Fruit fly (Drosophila melanogaster) whole organism, embryonic: ENCODE measurements around the gene CG42824.

ENCODE experiments used
- Atf-2 ChIP-seq: fragments of 200-800 bp; sonication (Bioruptor generic); optimal IDR thresholded peaks from 2 replicates; lab custom pipeline; 2016; ENCODE audit warnings: missing biosample characterization, missing genetic modification characterization
- Atf6 ChIP-seq: fragments of 200-800 bp; sonication (Bioruptor generic); IDR thresholded peaks from 2 replicates; pipeline ENCODE4 v1.3.6; 2022; ENCODE audit warnings: missing biosample characterization, missing genetic modification characterization
- CG11504 ChIP-seq: fragments of 200-800 bp; sonication (Bioruptor generic); optimal IDR thresholded peaks from 3 replicates; lab custom pipeline; 2019; ENCODE audit warnings: missing biosample characterization, mild to moderate bottlenecking, missing genetic modification characterization, moderate library complexity
- CG11695 ChIP-seq: fragments of 200-800 bp; sonication (Bioruptor generic); IDR thresholded peaks from 3 replicates; pipeline ENCODE4 v1.3.6; 2022; ENCODE audit warnings: missing biosample characterization, missing genetic modification characterization
- CG12942 ChIP-seq: fragments of 200-800 bp; sonication (Bioruptor generic); optimal IDR thresholded peaks from 3 replicates; lab custom pipeline; 2016; ENCODE audit warnings: missing biosample characterization, missing genetic modification characterization
- CG14014 ChIP-seq: fragments of 200-800 bp; sonication (Bioruptor generic); IDR thresholded peaks from 2 replicates; pipeline ENCODE4 v1.3.6; 2022; ENCODE audit warnings: missing biosample characterization, missing genetic modification characterization
- CG15601 ChIP-seq: fragments of 200-800 bp; sonication (Bioruptor generic); optimal IDR thresholded peaks from 3 replicates; lab custom pipeline; 2019; ENCODE audit warnings: missing biosample characterization, mild to moderate bottlenecking, missing genetic modification characterization, moderate library complexity
- CG1603 ChIP-seq: fragments of 200-800 bp; sonication (Bioruptor generic); optimal IDR thresholded peaks from 2 replicates; lab custom pipeline; 2019; ENCODE audit warnings: missing biosample characterization, mild to moderate bottlenecking, missing genetic modification characterization, moderate library complexity
- CG18476 ChIP-seq: fragments of 200-800 bp; sonication (Bioruptor generic); optimal IDR thresholded peaks from 2 replicates; lab custom pipeline; 2016; ENCODE audit warnings: missing biosample characterization, mild to moderate bottlenecking, missing genetic modification characterization
- CG2116 ChIP-seq: fragments of 200-800 bp; sonication (Bioruptor generic); optimal IDR thresholded peaks from 3 replicates; lab custom pipeline; 2018; ENCODE audit warnings: missing biosample characterization, mild to moderate bottlenecking, missing genetic modification characterization
- CG2678 ChIP-seq: fragments of 200-800 bp; sonication (Bioruptor generic); optimal IDR thresholded peaks from 3 replicates; lab custom pipeline; 2019; ENCODE audit warnings: missing biosample characterization, mild to moderate bottlenecking, missing genetic modification characterization, moderate library complexity
- CG30403 ChIP-seq: fragments of 200-800 bp; sonication (Bioruptor generic); optimal IDR thresholded peaks from 3 replicates; lab custom pipeline; 2016; ENCODE audit warnings: missing biosample characterization, missing genetic modification characterization
- CG33213 ChIP-seq: fragments of 200-800 bp; sonication (Bioruptor generic); optimal IDR thresholded peaks from 3 replicates; lab custom pipeline; 2016; ENCODE audit warnings: missing biosample characterization, missing genetic modification characterization
- CG4328 ChIP-seq: fragments of 200-800 bp; sonication (Bioruptor generic); optimal IDR thresholded peaks from 3 replicates; lab custom pipeline; 2017; ENCODE audit warnings: missing biosample characterization, missing genetic modification reagents, missing genetic modification characterization
- CG8089 ChIP-seq: fragments of 200-800 bp; sonication (Bioruptor generic); optimal IDR thresholded peaks from 3 replicates; lab custom pipeline; 2016; ENCODE audit warnings: missing biosample characterization, missing genetic modification characterization
- CG8290 ChIP-seq, 3 experiments: fragments of 200-800 bp; sonication (Bioruptor generic); optimal IDR thresholded peaks; 2 replicates each; lab custom pipeline; 2016 to 2019; ENCODE audit warnings: missing biosample characterization in 3 of 3, missing genetic modification characterization in 3 of 3, mild to moderate bottlenecking in 2 of 3, moderate library complexity in 1 of 3
- CG8478 ChIP-seq: fragments of >200 bp; optimal IDR thresholded peaks from 2 replicates; lab custom pipeline; 2018
- CG9215 ChIP-seq: fragments of 200-800 bp; sonication (Bioruptor generic); IDR thresholded peaks from 2 replicates; pipeline ENCODE4 v1.3.6; 2022; ENCODE audit warnings: missing biosample characterization, missing genetic modification characterization
- Doc3 ChIP-seq: fragments of 200-800 bp; sonication (Bioruptor generic); IDR thresholded peaks from 3 replicates; pipeline ENCODE4 v1.3.6; 2022; ENCODE audit warnings: missing biosample characterization, missing genetic modification characterization; ENCODE audit not compliant: partially characterized antibody
- Fer1 ChIP-seq: fragments of 200-800 bp; sonication (Bioruptor generic); optimal IDR thresholded peaks from 2 replicates; lab custom pipeline; 2017; ENCODE audit warnings: missing biosample characterization, mild to moderate bottlenecking, missing genetic modification characterization
- GATAe ChIP-seq: fragments of 200-800 bp; sonication (Bioruptor generic); conservative IDR thresholded peaks from 2 replicates; pipeline ENCODE4 v1.3.6; 2022; ENCODE audit warnings: missing biosample characterization, missing genetic modification characterization
- HLH3B ChIP-seq: fragments of 200-800 bp; sonication (Bioruptor generic); IDR thresholded peaks from 2 replicates; pipeline ENCODE4 v1.3.6; 2022; ENCODE audit warnings: missing biosample characterization, missing genetic modification characterization
- Lim3 ChIP-seq: fragments of 200-800 bp; sonication (Bioruptor generic); IDR thresholded peaks from 2 replicates; pipeline ENCODE4 v1.3.6; 2022; ENCODE audit warnings: missing biosample characterization, missing genetic modification characterization
- Nf-YA ChIP-seq: fragments of 200-800 bp; sonication (Bioruptor generic); IDR thresholded peaks from 2 replicates; pipeline ENCODE4 v1.3.6; 2022; ENCODE audit warnings: missing biosample characterization, missing genetic modification characterization
- Opbp ChIP-seq: fragments of 200-800 bp; sonication (Bioruptor generic); IDR thresholded peaks from 3 replicates; pipeline ENCODE4 v1.3.6; 2022; ENCODE audit warnings: missing biosample characterization, missing genetic modification characterization; ENCODE audit not compliant: partially characterized antibody
- Poxn ChIP-seq: fragments of 200-800 bp; sonication (Bioruptor generic); IDR thresholded peaks from 2 replicates; pipeline ENCODE4 v1.3.6; 2022; ENCODE audit warnings: missing biosample characterization, missing genetic modification characterization
- Rx ChIP-seq: fragments of 200-800 bp; sonication (Bioruptor generic); IDR thresholded peaks from 2 replicates; pipeline ENCODE4 v1.3.6; 2022; ENCODE audit warnings: missing biosample characterization, missing genetic modification characterization
- Sry-δ ChIP-seq: fragments of 200-800 bp; sonication (Bioruptor generic); optimal IDR thresholded peaks from 2 replicates; lab custom pipeline; 2016; ENCODE audit warnings: missing biosample characterization, missing genetic modification characterization
- Stat92E ChIP-seq, 3 experiments: fragments of >200 bp in 2 of 3; fragments of 200-800 bp in 1 of 3; sonication (Bioruptor generic) in 1 of 3; optimal IDR thresholded peaks; 2 replicates each; lab custom pipeline; 2017 to 2019; ENCODE audit warnings: missing biosample characterization in 3 of 3, missing genetic modification characterization in 3 of 3, mild to moderate bottlenecking in 1 of 3, moderate library complexity in 1 of 3
- Xbp1 ChIP-seq: fragments of 200-800 bp; sonication (Bioruptor generic); optimal IDR thresholded peaks from 3 replicates; lab custom pipeline; 2016; ENCODE audit warnings: missing biosample characterization, mild to moderate bottlenecking, missing genetic modification characterization
- bab2 ChIP-seq: fragments of 200-800 bp; sonication (Bioruptor generic); optimal IDR thresholded peaks from 2 replicates; lab custom pipeline; 2016; ENCODE audit warnings: missing biosample characterization, missing genetic modification characterization
- fd102C ChIP-seq: fragments of 200-800 bp; sonication (Bioruptor generic); optimal IDR thresholded peaks from 2 replicates; lab custom pipeline; 2018; ENCODE audit warnings: missing biosample characterization, mild to moderate bottlenecking, missing genetic modification characterization, moderate library complexity
- gcm ChIP-seq: fragments of 200-800 bp; sonication (Bioruptor generic); optimal IDR thresholded peaks from 2 replicates; lab custom pipeline; 2019; ENCODE audit warnings: missing biosample characterization, mild to moderate bottlenecking, missing genetic modification characterization, moderate library complexity
- gro ChIP-seq: fragments of 200-800 bp; sonication (Bioruptor generic); optimal IDR thresholded peaks from 2 replicates; lab custom pipeline; 2016; ENCODE audit warnings: missing biosample characterization, missing genetic modification characterization
- hkb ChIP-seq, 2 experiments: fragments of 200-800 bp in 1 of 2; fragments of >200 bp in 1 of 2; sonication (Bioruptor generic) in 1 of 2; IDR thresholded peaks in 1 of 2; optimal IDR thresholded peaks in 1 of 2; 2 replicates each; pipeline versions ENCODE4 v1.3.6 to Lab custom; 2017 to 2022; ENCODE audit warnings: missing biosample characterization in 1 of 2, missing genetic modification characterization in 1 of 2
- lola ChIP-seq, 3 experiments: fragments of >200 bp in 2 of 3; fragments of 200-800 bp in 1 of 3; sonication (Bioruptor generic) in 1 of 3; optimal IDR thresholded peaks; 2 replicates each; lab custom pipeline; 2017 to 2019; ENCODE audit warnings: missing biosample characterization in 3 of 3, missing genetic modification characterization in 3 of 3, mild to moderate bottlenecking in 1 of 3, moderate library complexity in 1 of 3
- mam ChIP-seq: fragments of 200-800 bp; sonication (Bioruptor generic); optimal IDR thresholded peaks from 3 replicates; lab custom pipeline; 2016; ENCODE audit warnings: missing biosample characterization, missing genetic modification characterization
- nerfin-2 ChIP-seq: fragments of 200-800 bp; sonication (Bioruptor generic); IDR thresholded peaks from 2 replicates; pipeline ENCODE4 v1.3.6; 2022; ENCODE audit warnings: missing biosample characterization, missing genetic modification characterization; ENCODE audit not compliant: partially characterized antibody
- pfk ChIP-seq: fragments of 200-800 bp; sonication (Bioruptor generic); optimal IDR thresholded peaks from 2 replicates; lab custom pipeline; 2018; ENCODE audit warnings: missing biosample characterization, mild to moderate bottlenecking, missing genetic modification characterization, moderate library complexity
- pho ChIP-seq: fragments of 200-800 bp; sonication (Bioruptor generic); optimal IDR thresholded peaks from 2 replicates; lab custom pipeline; 2016; ENCODE audit warnings: missing biosample characterization, missing genetic modification characterization
- pnt ChIP-seq: fragments of 200-800 bp; sonication (Bioruptor generic); optimal IDR thresholded peaks from 3 replicates; lab custom pipeline; 2016; ENCODE audit warnings: missing biosample characterization, missing genetic modification characterization
- prd ChIP-seq, 3 experiments: fragments of >200 bp in 2 of 3; fragments of 200-800 bp in 1 of 3; sonication (Bioruptor generic) in 1 of 3; optimal IDR thresholded peaks in 2 of 3; IDR thresholded peaks in 1 of 3; 2 replicates in 2 of 3; 3 replicates in 1 of 3; pipeline versions ENCODE4 v1.3.6 to Lab custom; 2017 to 2022; ENCODE audit warnings: missing biosample characterization in 1 of 3, missing genetic modification characterization in 1 of 3
- sqz ChIP-seq: fragments of 200-800 bp; sonication (Bioruptor generic); optimal IDR thresholded peaks from 3 replicates; lab custom pipeline; 2018; ENCODE audit warnings: missing biosample characterization, mild to moderate bottlenecking, missing genetic modification characterization
- tio ChIP-seq: fragments of 200-800 bp; sonication (Bioruptor generic); optimal IDR thresholded peaks from 2 replicates; lab custom pipeline; 2017; ENCODE audit warnings: missing biosample characterization, missing genetic modification characterization, inconsistent platforms
- trem ChIP-seq: fragments of 200-800 bp; optimal IDR thresholded peaks from 3 replicates; lab custom pipeline; 2019; ENCODE audit warnings: missing biosample characterization, mild to moderate bottlenecking, missing genetic modification characterization, moderate library complexity
- twi ChIP-seq: fragments of 200-800 bp; optimal IDR thresholded peaks from 2 replicates; lab custom pipeline; 2019; ENCODE audit warnings: missing biosample characterization, mild to moderate bottlenecking, missing genetic modification characterization, moderate library complexity
- vfl ChIP-seq: fragments of 200-800 bp; sonication (Bioruptor generic); optimal IDR thresholded peaks from 2 replicates; lab custom pipeline; 2016; ENCODE audit warnings: missing biosample characterization, missing genetic modification characterization
- vvl ChIP-seq: fragments of 200-800 bp; sonication (Bioruptor generic); IDR thresholded peaks from 2 replicates; pipeline ENCODE4 v1.3.6; 2022; ENCODE audit warnings: missing biosample characterization, missing genetic modification characterization

The CG42824 gene

DNA sequence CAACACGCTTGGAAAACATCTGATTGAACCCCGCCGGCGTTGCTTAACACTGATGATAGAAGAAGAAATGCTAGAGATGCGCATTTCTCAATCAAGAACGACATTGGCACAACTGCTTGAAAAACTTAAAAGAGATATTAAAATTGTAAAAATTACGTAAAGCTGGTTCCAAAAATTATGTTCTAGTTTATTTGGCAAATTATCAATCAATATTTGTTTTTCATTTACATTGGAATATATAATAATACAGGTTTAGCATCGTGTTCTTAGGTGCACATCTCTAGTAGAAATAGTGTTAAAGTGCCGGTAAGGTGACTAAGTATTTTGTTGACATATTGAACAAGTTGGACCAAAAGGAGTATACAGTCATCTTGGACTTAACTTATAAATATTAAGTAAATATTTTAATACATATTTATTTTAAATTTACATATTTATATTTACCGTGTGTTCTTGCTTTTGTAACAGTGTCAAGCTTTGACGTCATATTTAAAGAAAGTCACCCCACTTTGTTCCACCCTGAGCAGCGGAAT, 14.9 kb downstream of the CG42824 start, which contains the start of the genes Brf and sds22 (continued):
- peak; percentile 90 for TF ChIP-seq gcm (GFP tag; lab: Kevin White, UChicago)
- TF ChIP-seq CG12942 (GFP tag; lab: Kevin White, UChicago) = peak; percentile 95
- no peak for TF ChIP-seq Lim3
- TF ChIP-seq CG4328 (GFP tag; lab: Kevin White, UChicago) = peak; percentile 95
- peak; percentile 93 for TF ChIP-seq CG1603 (tag; lab: Kevin White, UChicago)
- TF ChIP-seq pfk = peak; percentile 59
- TF ChIP-seq nerfin-2 (GFP tag; lab: Robert Waterston, UW) = no peak
- peak; percentile 53; the same call in 1 of the 3 replicates for TF ChIP-seq Opbp
- TF ChIP-seq pnt (GFP tag; lab: Kevin White, UChicago) = peak; percentile 95
- TF ChIP-seq bab2 = peak; percentile 97
- peak; percentile 67 for TF ChIP-seq fd102C (GFP tag; lab: Kevin White, UChicago)
- peak; percentile 96 for TF ChIP-seq CG8290 (GFP tag; optimal IDR thresholded peaks at IDR 0.05; lab: Kevin White, UChicago)
- peak; percentile 71 to 88 for TF ChIP-seq CG8290 (tag; optimal IDR thresholded peaks at IDR 0.05; lab: Kevin White, UChicago)
- TF ChIP-seq Rx (GFP tag; lab: Robert Waterston, UW) = peak; percentile 84
- no peak for TF ChIP-seq CG8478 (lab: Kevin White, UChicago)
- peak; percentile 93 for TF ChIP-seq CG8089 (GFP tag; lab: Kevin White, UChicago)
- peak; percentile 97 for TF ChIP-seq mam (GFP tag; lab: Kevin White, UChicago)
- TF ChIP-seq CG30403 (GFP tag; lab: Kevin White, UChicago) = peak; percentile 98
- peak; percentile 98 for TF ChIP-seq Xbp1
- peak; percentile 73; the same call in 1 of the 2 replicates for TF ChIP-seq Nf-YA (GFP tag; lab: Robert Waterston, UW)
- peak; percentile 89 for TF ChIP-seq CG2116 (GFP tag; lab: Kevin White, UChicago)
- peak; percentile 95 for TF ChIP-seq vvl (GFP tag; lab: Robert Waterston, UW)
- TF ChIP-seq hkb (optimal IDR thresholded peaks at IDR 0.05; lab: Kevin White, UChicago) = no peak
- TF ChIP-seq hkb (GFP tag; IDR thresholded peaks at IDR 0.05; lab: Robert Waterston, UW) = peak; percentile 91
- peak; percentile 87 for TF ChIP-seq sqz
- TF ChIP-seq HLH3B = peak; percentile 94
- TF ChIP-seq tio (GFP tag; lab: Kevin White, UChicago) = peak; percentile 93
- peak; percentile 96 for TF ChIP-seq vfl (GFP tag; lab: Kevin White, UChicago)
- peak; percentile 94 for TF ChIP-seq trem (tag; lab: Kevin White, UChicago)
- TF ChIP-seq lola (GFP tag; optimal IDR thresholded peaks at IDR 0.05; lab: Kevin White, UChicago) = peak in 1 of 3 experiments; percentile 97
- TF ChIP-seq Sry-δ (GFP tag; lab: Kevin White, UChicago) = peak; percentile 95
- peak; percentile 94 for TF ChIP-seq CG33213 (GFP tag; lab: Kevin White, UChicago)
- TF ChIP-seq CG18476 (GFP tag; lab: Kevin White, UChicago) = peak; percentile 94
- peak; percentile 74 for TF ChIP-seq GATAe (GFP tag; lab: Robert Waterston, UW)
- peak; percentile 97 for TF ChIP-seq pho (GFP tag; lab: Kevin White, UChicago)
- TF ChIP-seq CG14014 = peak; percentile 93
- no peak for TF ChIP-seq prd (optimal IDR thresholded peaks at IDR 0.05; lab: Kevin White, UChicago)
- peak; percentile 97 for TF ChIP-seq prd (GFP tag; IDR thresholded peaks at IDR 0.05; lab: Robert Waterston, UW)
- peak; percentile 94 for TF ChIP-seq CG11504
- TF ChIP-seq twi (tag; lab: Kevin White, UChicago) = peak; percentile 94
- TF ChIP-seq Atf6 (GFP tag; lab: Robert Waterston, UW) = peak; percentile 93
- peak; percentile 80 for TF ChIP-seq Doc3 (GFP tag; lab: Robert Waterston, UW)
- peak; percentile 82 for TF ChIP-seq Poxn (GFP tag; lab: Robert Waterston, UW)
- peak; percentile 96 for TF ChIP-seq gro (GFP tag; lab: Kevin White, UChicago)
- TF ChIP-seq CG11695 (GFP tag; lab: Robert Waterston, UW) = peak; percentile 87
- TF ChIP-seq Fer1 = peak; percentile 93
- peak; percentile 94 for TF ChIP-seq Atf-2 (GFP tag; lab: Kevin White, UChicago)
- peak; percentile 96 for TF ChIP-seq CG2678
- peak in 1 of 3 experiments; percentile 74 for TF ChIP-seq Stat92E (GFP tag; optimal IDR thresholded peaks at IDR 0.05; lab: Kevin White, UChicago)
- peak; percentile 98 for TF ChIP-seq CG15601
- TF ChIP-seq CG9215 (GFP tag; lab: Robert Waterston, UW) = peak; percentile 95
